Worm (Caenorhabditis elegans) whole organism, young adult: ENCODE data around the gene T16G1.6.

Source experiments
- B0019.2 ChIP-seq: fragments of 200-800 bp; sonication (Bioruptor generic); conservative IDR thresholded peaks from 2 replicates; pipeline ENCODE4 v1.3.6; 2022; ENCODE audit warnings: missing genetic modification reagents, missing genetic modification characterization, missing compliant biosample characterization
- F22D6.2 ChIP-seq: sonication (generic microtip); optimal IDR thresholded peaks from 2 replicates; lab custom pipeline; 2016; ENCODE audit warnings: mild to moderate bottlenecking, missing genetic modification characterization, missing compliant biosample characterization
- F37B4.10 ChIP-seq: fragments of 200-800 bp; sonication (Bioruptor generic); IDR thresholded peaks from 2 replicates; pipeline ENCODE4 v1.3.6; 2022; ENCODE audit warnings: missing genetic modification characterization, missing compliant biosample characterization
- F55B11.4 ChIP-seq: sonication (generic microtip); optimal IDR thresholded peaks from 2 replicates; lab custom pipeline; 2016; ENCODE audit warnings: missing compliant biosample characterization, missing genetic modification characterization, borderline replicate concordance; ENCODE audit not compliant: insufficient read depth
- F57A8.1 ChIP-seq: fragments of 200-800 bp; sonication (Bioruptor generic); optimal IDR thresholded peaks from 2 replicates; lab custom pipeline; 2018; ENCODE audit warnings: mild to moderate bottlenecking, missing genetic modification characterization, moderate library complexity, missing compliant biosample characterization
- F57C9.4 ChIP-seq: sonication (generic microtip); optimal IDR thresholded peaks from 2 replicates; lab custom pipeline; 2017; ENCODE audit warnings: mild to moderate bottlenecking, missing genetic modification characterization, missing compliant biosample characterization
- T26A5.8 ChIP-seq: sonication (generic microtip); optimal IDR thresholded peaks from 2 replicates; lab custom pipeline; 2016; ENCODE audit warnings: missing genetic modification characterization, missing compliant biosample characterization
- Y53G8AR.9 ChIP-seq: fragments of 200-800 bp; sonication (Bioruptor generic); conservative IDR thresholded peaks from 2 replicates; pipeline ENCODE4 v1.3.6; 2022; ENCODE audit warnings: missing genetic modification reagents, missing genetic modification characterization, missing compliant biosample characterization
- Y56A3A.18 ChIP-seq: fragments of 200-800 bp; sonication (Bioruptor generic); IDR thresholded peaks from 2 replicates; pipeline ENCODE4 v1.3.6; 2022; ENCODE audit warnings: missing genetic modification reagents, missing genetic modification characterization, missing compliant biosample characterization
- Y79H2A.3 ChIP-seq: fragments of 200-800 bp; sonication (Bioruptor generic); conservative IDR thresholded peaks from 2 replicates; pipeline ENCODE4 v1.3.6; 2022; ENCODE audit warnings: missing genetic modification reagents, missing genetic modification characterization, missing compliant biosample characterization
- ZK185.1 ChIP-seq: sonication (generic microtip); optimal IDR thresholded peaks from 2 replicates; lab custom pipeline; 2016; ENCODE audit warnings: mild to moderate bottlenecking, missing genetic modification characterization, missing compliant biosample characterization; ENCODE audit not compliant: poor library complexity, severe bottlenecking
- attf-6 ChIP-seq: fragments of 200-800 bp; sonication (Bioruptor generic); IDR thresholded peaks from 2 replicates; pipeline ENCODE4 v1.3.6; 2022; ENCODE audit warnings: missing genetic modification reagents, missing genetic modification characterization, missing compliant biosample characterization
- cebp-2 ChIP-seq: fragments of 200-800 bp; sonication (Bioruptor generic); IDR thresholded peaks from 2 replicates; pipeline ENCODE4 v1.3.6; 2022; ENCODE audit warnings: missing genetic modification characterization, missing compliant biosample characterization
- ceh-58 ChIP-seq: fragments of 200-800 bp; sonication (Bioruptor generic); IDR thresholded peaks from 2 replicates; pipeline ENCODE4 v1.3.6; 2022; ENCODE audit warnings: missing genetic modification characterization, missing compliant biosample characterization
- dpl-1 ChIP-seq: fragments of 150-350 bp; optimal IDR thresholded peaks from 2 replicates; lab custom pipeline; 2014; ENCODE audit warnings: missing biosample characterization, missing genetic modification reagents, missing genetic modification characterization
- efl-1 ChIP-seq: fragments of 150-350 bp; optimal IDR thresholded peaks from 2 replicates; lab custom pipeline; 2014; ENCODE audit warnings: missing biosample characterization, missing genetic modification reagents, missing genetic modification characterization
- egl-18 ChIP-seq: fragments of 200-800 bp; sonication (Bioruptor generic); IDR thresholded peaks from 2 replicates; pipeline ENCODE4 v1.3.6; 2022; ENCODE audit warnings: missing genetic modification reagents, missing genetic modification characterization, missing compliant biosample characterization
- egrh-3 ChIP-seq: fragments of 200-800 bp; sonication (Bioruptor generic); IDR thresholded peaks from 2 replicates; pipeline ENCODE4 v1.3.6; 2022; ENCODE audit warnings: missing genetic modification reagents, missing genetic modification characterization, missing compliant biosample characterization
- ets-4 ChIP-seq: fragments of 200-800 bp; sonication (Bioruptor generic); optimal IDR thresholded peaks from 2 replicates; lab custom pipeline; 2018; ENCODE audit warnings: mild to moderate bottlenecking, missing genetic modification characterization, missing compliant biosample characterization
- fkh-3 ChIP-seq: sonication (generic microtip); optimal IDR thresholded peaks from 2 replicates; lab custom pipeline; 2016; ENCODE audit warnings: mild to moderate bottlenecking, missing genetic modification characterization, missing compliant biosample characterization
- gei-17 ChIP-seq: fragments of 200-800 bp; sonication (Bioruptor generic); optimal IDR thresholded peaks from 2 replicates; lab custom pipeline; 2018; ENCODE audit warnings: mild to moderate bottlenecking, missing genetic modification characterization, missing compliant biosample characterization
- hlh-12 ChIP-seq: sonication (generic microtip); optimal IDR thresholded peaks from 2 replicates; lab custom pipeline; 2016; ENCODE audit warnings: missing genetic modification characterization, missing compliant biosample characterization
- lsl-1 ChIP-seq: fragments of 200-800 bp; sonication (Bioruptor generic); optimal IDR thresholded peaks from 2 replicates; lab custom pipeline; 2018; ENCODE audit warnings: mild to moderate bottlenecking, missing genetic modification characterization, moderate library complexity, missing compliant biosample characterization
- madf-6 ChIP-seq: fragments of 200-800 bp; sonication (Bioruptor generic); IDR thresholded peaks from 2 replicates; pipeline ENCODE4 v1.3.6; 2022; ENCODE audit warnings: missing genetic modification reagents, missing genetic modification characterization, missing compliant biosample characterization
- madf-8 ChIP-seq: fragments of 200-800 bp; sonication (Bioruptor generic); conservative IDR thresholded peaks from 2 replicates; pipeline ENCODE4 v1.3.6; 2022; ENCODE audit warnings: missing genetic modification reagents, missing genetic modification characterization, missing compliant biosample characterization
- mcd-1 ChIP-seq: fragments of 200-800 bp; sonication (Bioruptor generic); IDR thresholded peaks from 2 replicates; pipeline ENCODE4 v1.3.6; 2022; ENCODE audit warnings: missing genetic modification reagents, missing genetic modification characterization, missing compliant biosample characterization
- mes-4 ChIP-seq: sonication (generic microtip); optimal IDR thresholded peaks from 2 replicates; lab custom pipeline; 2016; ENCODE audit warnings: missing genotype, missing genetic modification characterization, missing compliant biosample characterization
- nfya-2 ChIP-seq: fragments of 200-800 bp; sonication (Bioruptor generic); IDR thresholded peaks from 2 replicates; pipeline ENCODE4 v1.3.6; 2022; ENCODE audit warnings: missing genetic modification reagents, missing genetic modification characterization, missing compliant biosample characterization
- nhr-27 ChIP-seq: fragments of 200-800 bp; sonication (Bioruptor generic); optimal IDR thresholded peaks from 2 replicates; lab custom pipeline; 2018; ENCODE audit warnings: mild to moderate bottlenecking, missing genetic modification characterization, moderate library complexity, missing compliant biosample characterization
- nhr-80 ChIP-seq: sonication (generic microtip); optimal IDR thresholded peaks from 2 replicates; lab custom pipeline; 2016; ENCODE audit warnings: missing genetic modification characterization, missing compliant biosample characterization
- nhr-90 ChIP-seq: sonication (generic microtip); optimal IDR thresholded peaks from 2 replicates; lab custom pipeline; 2016; ENCODE audit warnings: missing genotype, mild to moderate bottlenecking, missing genetic modification characterization, missing compliant biosample characterization
- pbrm-1 ChIP-seq: fragments of 200-800 bp; sonication (Bioruptor generic); IDR thresholded peaks from 2 replicates; pipeline ENCODE4 v1.3.6; 2022; ENCODE audit warnings: missing genetic modification reagents, missing genetic modification characterization, missing compliant biosample characterization
- pha-4 ChIP-seq: fragments of 150-350 bp; sonication (generic microtip); optimal IDR thresholded peaks from 2 replicates; lab custom pipeline; 2014; ENCODE audit warnings: missing biosample characterization, missing genetic modification reagents, missing genetic modification characterization
- rcor-1 ChIP-seq: fragments of 200-800 bp; sonication (Bioruptor generic); IDR thresholded peaks from 2 replicates; pipeline ENCODE4 v1.3.6; 2022; ENCODE audit warnings: missing genetic modification reagents, missing genetic modification characterization, missing compliant biosample characterization
- sptf-2 ChIP-seq: fragments of 200-800 bp; sonication (Bioruptor generic); optimal IDR thresholded peaks from 2 replicates; lab custom pipeline; 2018; ENCODE audit warnings: mild to moderate bottlenecking, missing genetic modification characterization, missing compliant biosample characterization
- tlf-1 ChIP-seq: fragments of 200-800 bp; sonication (Bioruptor generic); optimal IDR thresholded peaks from 2 replicates; lab custom pipeline; 2018; ENCODE audit warnings: mild to moderate bottlenecking, missing genetic modification characterization, missing compliant biosample characterization
- zfh-2 ChIP-seq: fragments of 200-800 bp; sonication (Bioruptor generic); conservative IDR thresholded peaks from 2 replicates; pipeline ENCODE4 v1.3.6; 2022; ENCODE audit warnings: missing genetic modification reagents, missing genetic modification characterization, missing compliant biosample characterization
- ztf-18 ChIP-seq: sonication (generic microtip); optimal IDR thresholded peaks from 2 replicates; lab custom pipeline; 2016; ENCODE audit warnings: missing genotype, mild to moderate bottlenecking, missing genetic modification characterization, missing compliant biosample characterization
- ztf-25 ChIP-seq: fragments of 200-800 bp; sonication (Bioruptor generic); IDR thresholded peaks from 2 replicates; pipeline ENCODE4 v1.3.6; 2022; ENCODE audit warnings: missing genetic modification reagents, missing genetic modification characterization, missing compliant biosample characterization
- ztf-3 ChIP-seq: fragments of 200-800 bp; sonication (Bioruptor generic); optimal IDR thresholded peaks from 2 replicates; lab custom pipeline; 2018; ENCODE audit warnings: mild to moderate bottlenecking, missing genetic modification characterization, missing compliant biosample characterization
- ztf-6 ChIP-seq: fragments of 200-800 bp; sonication (Bioruptor generic); IDR thresholded peaks from 2 replicates; pipeline ENCODE4 v1.3.6; 2022; ENCODE audit warnings: missing genetic modification reagents, missing genetic modification characterization, missing compliant biosample characterization

Gene T16G1.6

ce11 chrV:12963192-12963591 lies 26.2 kb upstream of the T16G1.6 start, which contains the start of gene hrg-9:
Gene hrg-9 (minus strand): TSS chrV:12963343.
- TF ChIP-seq rcor-1 (no peak), F55B11.4 (tag; lab: Kevin White, UChicago) (no peak), zfh-2 (GFP tag; lab: Robert Waterston, UW) (no peak), Y56A3A.18 (no peak), egl-18 (no peak), hlh-12 (tag; lab: Kevin White, UChicago) (no peak), ztf-6 (GFP tag; lab: Robert Waterston, UW) (no peak), attf-6 (GFP tag; lab: Robert Waterston, UW) (no peak), Y79H2A.3 (GFP tag; lab: Robert Waterston, UW) (no peak), F57C9.4 (tag; lab: Kevin White, UChicago) (no peak), sptf-2 (GFP tag; lab: Kevin White, UChicago) (no peak), pha-4 (no peak), T26A5.8 (tag; lab: Kevin White, UChicago) (no peak), F57A8.1 (GFP tag; lab: Kevin White, UChicago) (no peak)

DNA sequence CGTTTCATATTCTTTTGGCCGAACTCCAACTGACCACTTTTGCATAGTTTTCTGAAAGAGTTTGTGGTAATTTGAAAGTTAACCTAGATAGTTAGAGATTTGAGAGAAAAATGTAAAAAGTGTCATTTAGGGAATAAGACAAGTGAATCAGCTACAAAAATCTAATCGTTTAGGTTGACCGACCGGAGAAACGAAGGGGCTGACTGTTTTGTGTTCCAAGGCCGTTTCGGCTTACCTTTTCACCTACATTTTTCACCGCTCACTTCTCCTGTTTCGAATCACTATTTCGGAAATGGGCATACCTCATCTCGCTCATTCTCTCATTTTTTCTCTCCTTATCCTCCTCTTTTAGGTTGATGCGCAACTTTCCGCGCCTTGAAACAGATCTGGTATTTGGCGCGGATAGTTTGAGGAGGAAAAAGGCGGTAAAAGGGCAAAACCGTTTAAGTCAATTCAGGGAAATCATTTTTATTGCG lies 24.1 kb upstream of the T16G1.6 start, which contains the start of gene mpst-7:
Gene mpst-7, minus strand, starts transcription at position 51 of the 476 bp plus-strand sequence.
- no peak for TF ChIP-seq cebp-2 (GFP tag; lab: Robert Waterston, UW)
- peak; percentile 57 for TF ChIP-seq efl-1 (GFP tag; lab: Kevin White, UChicago)
- no peak for TF ChIP-seq nhr-90 (tag; lab: Kevin White, UChicago)
- no peak for TF ChIP-seq ZK185.1 (tag; lab: Kevin White, UChicago)
- no peak for TF ChIP-seq mes-4 (tag; lab: Kevin White, UChicago)
- no peak for TF ChIP-seq Y53G8AR.9 (GFP tag; lab: Robert Waterston, UW)
- peak; percentile 36; the same call in 1 of the 2 replicates for TF ChIP-seq madf-6
- TF ChIP-seq F55B11.4 (tag; lab: Kevin White, UChicago), result no peak
- TF ChIP-seq ets-4 (GFP tag; lab: Kevin White, UChicago), result no peak
- TF ChIP-seq mcd-1 (GFP tag; lab: Robert Waterston, UW), result no peak

DNA sequence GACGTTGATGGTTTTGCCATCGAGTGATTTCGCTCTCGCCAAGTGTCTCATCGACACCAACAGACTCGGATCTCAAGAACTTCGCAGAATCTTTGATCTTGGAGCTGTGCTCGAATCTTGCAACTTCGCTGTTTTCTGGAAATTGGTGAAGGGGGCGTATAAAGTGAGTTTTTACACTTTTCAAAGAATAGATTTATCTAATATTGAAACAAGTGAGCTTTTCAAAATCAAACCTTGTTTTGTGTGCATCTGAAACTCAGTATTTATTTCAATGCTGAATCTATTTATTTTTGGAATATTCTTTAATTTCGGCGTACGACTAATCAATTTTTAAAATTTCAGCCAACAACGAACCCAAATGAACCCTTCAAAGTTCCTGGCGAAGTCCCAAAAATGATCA lies 17.3 kb upstream of the T16G1.6 start:
- TF ChIP-seq nhr-80, result no peak
- TF ChIP-seq fkh-3 (tag; lab: Kevin White, UChicago), result no peak
- no peak for TF ChIP-seq dpl-1 (GFP tag; lab: Kevin White, UChicago)
- TF ChIP-seq ztf-25 (GFP tag; lab: Robert Waterston, UW), result no peak
- no peak for TF ChIP-seq nhr-27
- no peak for TF ChIP-seq ceh-58 (GFP tag; lab: Robert Waterston, UW)
- no peak for TF ChIP-seq ztf-3 (GFP tag; lab: Kevin White, UChicago)
- TF ChIP-seq mcd-1 (GFP tag; lab: Robert Waterston, UW), result no peak
- TF ChIP-seq egrh-3 (GFP tag; lab: Robert Waterston, UW), result no peak
- no peak for TF ChIP-seq F22D6.2 (tag; lab: Kevin White, UChicago)
- TF ChIP-seq F57A8.1 (GFP tag; lab: Kevin White, UChicago), result no peak
- TF ChIP-seq tlf-1 (GFP tag; lab: Kevin White, UChicago), result no peak
- TF ChIP-seq lsl-1 (GFP tag; lab: Kevin White, UChicago), result no peak
- TF ChIP-seq madf-8, result no peak
- no peak for TF ChIP-seq pbrm-1 (GFP tag; lab: Robert Waterston, UW)
- no peak for TF ChIP-seq F37B4.10
- no peak for TF ChIP-seq nfya-2
- no peak for TF ChIP-seq ztf-18 (tag; lab: Kevin White, UChicago)
- no peak for TF ChIP-seq gei-17 (GFP tag; lab: Kevin White, UChicago)
- no peak for TF ChIP-seq B0019.2
